Fruit fly (Drosophila melanogaster) whole organism, embryonic: ENCODE measurements around the gene ea.

ENCODE experiments used
- Abd-B ChIP-seq: fragments of 200-800 bp; sonication (Bioruptor generic); optimal IDR thresholded peaks from 2 replicates; lab custom pipeline; 2018; ENCODE audit warnings: missing biosample characterization, mild to moderate bottlenecking, missing genetic modification characterization, moderate library complexity
- Adf1 ChIP-seq: fragments of 200-800 bp; sonication (Bioruptor generic); IDR thresholded peaks from 2 replicates; pipeline ENCODE4 v1.3.6; 2022; ENCODE audit warnings: missing biosample characterization, missing genetic modification characterization
- Asciz ChIP-seq: fragments of 200-800 bp; sonication (Bioruptor generic); optimal IDR thresholded peaks from 2 replicates; lab custom pipeline; 2017; ENCODE audit warnings: missing biosample characterization, mild to moderate bottlenecking, missing genetic modification characterization, missing genetic modification reagents
- Awh ChIP-seq: fragments of 200-800 bp; sonication (Bioruptor generic); IDR thresholded peaks from 2 replicates; pipeline ENCODE4, ENCODE4 v1.3.6; 2022; ENCODE audit warnings: missing biosample characterization, missing genetic modification characterization
- BtbVII ChIP-seq: fragments of 200-800 bp; sonication (Bioruptor generic); optimal IDR thresholded peaks from 3 replicates; lab custom pipeline; 2017; ENCODE audit warnings: missing biosample characterization, mild to moderate bottlenecking, missing genetic modification characterization
- CG10147 ChIP-seq: fragments of 200-800 bp; sonication (Bioruptor generic); optimal IDR thresholded peaks from 2 replicates; lab custom pipeline; 2019; ENCODE audit warnings: missing biosample characterization, mild to moderate bottlenecking, missing genetic modification characterization, moderate library complexity
- CG1024 ChIP-seq: fragments of 200-800 bp; sonication (Bioruptor generic); IDR thresholded peaks from 2 replicates; pipeline ENCODE4 v1.3.6; 2022; ENCODE audit warnings: missing biosample characterization, missing genetic modification characterization
- CG12391 ChIP-seq: fragments of 200-800 bp; sonication (Bioruptor generic); optimal IDR thresholded peaks from 3 replicates; lab custom pipeline; 2018; ENCODE audit warnings: missing biosample characterization, mild to moderate bottlenecking, missing genetic modification characterization, moderate library complexity
- CG14441 ChIP-seq: fragments of 200-800 bp; sonication (Bioruptor generic); IDR thresholded peaks from 2 replicates; pipeline ENCODE4 v1.3.6; 2022; ENCODE audit warnings: missing biosample characterization, missing genetic modification characterization
- CG14710 ChIP-seq: fragments of 200-800 bp; sonication (Bioruptor generic); optimal IDR thresholded peaks from 3 replicates; lab custom pipeline; 2019; ENCODE audit warnings: missing biosample characterization, mild to moderate bottlenecking, missing genetic modification characterization, moderate library complexity
- CG1647 ChIP-seq: fragments of 200-800 bp; sonication (Bioruptor generic); optimal IDR thresholded peaks from 3 replicates; lab custom pipeline; 2016; ENCODE audit warnings: missing biosample characterization, missing genetic modification characterization
- CG18476 ChIP-seq: fragments of 200-800 bp; sonication (Bioruptor generic); optimal IDR thresholded peaks from 2 replicates; lab custom pipeline; 2016; ENCODE audit warnings: missing biosample characterization, mild to moderate bottlenecking, missing genetic modification characterization
- CG2120 ChIP-seq: fragments of 200-800 bp; sonication (Bioruptor generic); optimal IDR thresholded peaks from 3 replicates; lab custom pipeline; 2016; ENCODE audit warnings: missing biosample characterization, missing genetic modification characterization
- CG3065 ChIP-seq: fragments of 200-800 bp; sonication (Bioruptor generic); optimal IDR thresholded peaks from 2 replicates; lab custom pipeline; 2016; ENCODE audit warnings: missing biosample characterization, missing genetic modification characterization
- CG31441 ChIP-seq: fragments of 200-800 bp; sonication (Bioruptor generic); IDR thresholded peaks from 2 replicates; pipeline ENCODE4 v1.3.6; 2022; ENCODE audit warnings: missing biosample characterization, missing genetic modification characterization
- CG32772 ChIP-seq: fragments of 200-800 bp; sonication (Bioruptor generic); IDR thresholded peaks from 2 replicates; pipeline ENCODE4 v1.3.6; 2022; ENCODE audit warnings: missing biosample characterization, missing genetic modification characterization
- CG3281 ChIP-seq: fragments of 200-800 bp; sonication (Bioruptor generic); optimal IDR thresholded peaks from 3 replicates; lab custom pipeline; 2017; ENCODE audit warnings: missing biosample characterization, mild to moderate bottlenecking, missing genetic modification characterization
- CG3407 ChIP-seq: fragments of 200-800 bp; sonication (Bioruptor generic); optimal IDR thresholded peaks from 2 replicates; lab custom pipeline; 2018; ENCODE audit warnings: missing biosample characterization, mild to moderate bottlenecking, missing genetic modification characterization
- CG34376 ChIP-seq: fragments of 200-800 bp; sonication (Bioruptor generic); optimal IDR thresholded peaks from 2 replicates; lab custom pipeline; 2018; ENCODE audit warnings: missing biosample characterization, mild to moderate bottlenecking, missing genetic modification characterization
- CG5180 ChIP-seq: fragments of 200-800 bp; sonication (Bioruptor generic); optimal IDR thresholded peaks from 3 replicates; lab custom pipeline; 2017; ENCODE audit warnings: missing biosample characterization, missing genetic modification characterization, mild to moderate bottlenecking, moderate library complexity, missing genetic modification reagents
- CG6654 ChIP-seq: fragments of 200-800 bp; sonication (Bioruptor generic); optimal IDR thresholded peaks from 2 replicates; lab custom pipeline; 2017; ENCODE audit warnings: missing biosample characterization, mild to moderate bottlenecking, missing genetic modification characterization
- CG7963 ChIP-seq: fragments of 200-800 bp; sonication (Bioruptor generic); IDR thresholded peaks from 3 replicates; pipeline ENCODE4 v1.3.6; 2022; ENCODE audit warnings: missing biosample characterization, missing genetic modification characterization; ENCODE audit not compliant: partially characterized antibody
- CG8089 ChIP-seq: fragments of 200-800 bp; sonication (Bioruptor generic); optimal IDR thresholded peaks from 3 replicates; lab custom pipeline; 2016; ENCODE audit warnings: missing biosample characterization, missing genetic modification characterization
- CTCF ChIP-seq: fragments of 200-800 bp; sonication (Bioruptor generic); optimal IDR thresholded peaks from 2 replicates; lab custom pipeline; 2017; ENCODE audit warnings: missing biosample characterization, mild to moderate bottlenecking, missing genetic modification characterization, moderate library complexity
- D19A ChIP-seq: fragments of 200-800 bp; optimal IDR thresholded peaks from 3 replicates; lab custom pipeline; 2019; ENCODE audit warnings: missing biosample characterization, mild to moderate bottlenecking, missing genetic modification characterization, moderate library complexity
- Dek ChIP-seq: fragments of 200-800 bp; sonication (Bioruptor generic); optimal IDR thresholded peaks from 3 replicates; lab custom pipeline; 2019; ENCODE audit warnings: missing biosample characterization, mild to moderate bottlenecking, missing genetic modification characterization, moderate library complexity
- Dfd ChIP-seq, 2 experiments: fragments of >200 bp; optimal IDR thresholded peaks; 2 replicates each; lab custom pipeline; 2017; ENCODE audit warnings: missing biosample characterization in 2 of 2, missing genetic modification characterization in 2 of 2
- GATAe ChIP-seq: fragments of 200-800 bp; sonication (Bioruptor generic); conservative IDR thresholded peaks from 2 replicates; pipeline ENCODE4 v1.3.6; 2022; ENCODE audit warnings: missing biosample characterization, missing genetic modification characterization
- H2.0 ChIP-seq: fragments of 200-800 bp; sonication (Bioruptor generic); IDR thresholded peaks from 2 replicates; pipeline ENCODE4 v1.3.6; 2022; ENCODE audit warnings: missing biosample characterization, missing genetic modification characterization
- Hsf ChIP-seq: fragments of 200-800 bp; sonication (Bioruptor generic); optimal IDR thresholded peaks from 3 replicates; lab custom pipeline; 2016; ENCODE audit warnings: missing biosample characterization, missing genetic modification characterization
- Nf-YA ChIP-seq: fragments of 200-800 bp; sonication (Bioruptor generic); IDR thresholded peaks from 2 replicates; pipeline ENCODE4 v1.3.6; 2022; ENCODE audit warnings: missing biosample characterization, missing genetic modification characterization
- Scr ChIP-seq: fragments of 200-800 bp; sonication (Bioruptor generic); IDR thresholded peaks from 2 replicates; pipeline ENCODE4 v1.3.6; 2022; ENCODE audit warnings: missing biosample characterization, missing genetic modification characterization; ENCODE audit not compliant: partially characterized antibody
- Spps ChIP-seq: fragments of 200-800 bp; sonication (Bioruptor generic); optimal IDR thresholded peaks from 2 replicates; lab custom pipeline; 2018; ENCODE audit warnings: missing biosample characterization, mild to moderate bottlenecking, missing genetic modification characterization
- Sry-β ChIP-seq: fragments of 200-800 bp; sonication (Bioruptor generic); optimal IDR thresholded peaks from 2 replicates; lab custom pipeline; 2018; ENCODE audit warnings: missing biosample characterization, mild to moderate bottlenecking, missing genetic modification characterization, moderate library complexity
- ash1 ChIP-seq: fragments of 200-800 bp; sonication (Bioruptor generic); optimal IDR thresholded peaks from 2 replicates; lab custom pipeline; 2018; ENCODE audit warnings: missing biosample characterization, mild to moderate bottlenecking, missing genetic modification characterization
- bowl ChIP-seq: fragments of 200-800 bp; sonication (Bioruptor generic); IDR thresholded peaks from 2 replicates; pipeline ENCODE4 v1.3.6; 2022; ENCODE audit warnings: missing biosample characterization, missing genetic modification characterization
- chn ChIP-seq: fragments of 200-800 bp; sonication (Bioruptor generic); optimal IDR thresholded peaks from 2 replicates; lab custom pipeline; 2016; ENCODE audit warnings: missing biosample characterization, missing genetic modification characterization
- dimm ChIP-seq: fragments of 200-800 bp; sonication (Bioruptor generic); IDR thresholded peaks from 2 replicates; pipeline ENCODE4 v1.3.6; 2022; ENCODE audit warnings: missing biosample characterization, missing genetic modification characterization
- dmrt11E ChIP-seq: fragments of 200-800 bp; sonication (Bioruptor generic); optimal IDR thresholded peaks from 3 replicates; lab custom pipeline; 2018; ENCODE audit warnings: missing biosample characterization, mild to moderate bottlenecking, missing genetic modification characterization, moderate library complexity
- ewg ChIP-seq: fragments of 200-800 bp; sonication (Bioruptor generic); optimal IDR thresholded peaks from 3 replicates; lab custom pipeline; 2017; ENCODE audit warnings: mild to moderate bottlenecking, missing biosample characterization, missing genetic modification reagents, missing genetic modification characterization
- fd102C ChIP-seq: fragments of 200-800 bp; sonication (Bioruptor generic); optimal IDR thresholded peaks from 2 replicates; lab custom pipeline; 2018; ENCODE audit warnings: missing biosample characterization, mild to moderate bottlenecking, missing genetic modification characterization, moderate library complexity
- hbn ChIP-seq: fragments of 200-800 bp; sonication (Bioruptor generic); IDR thresholded peaks from 2 replicates; pipeline ENCODE4 v1.3.6; 2022; ENCODE audit warnings: missing biosample characterization, missing genetic modification characterization; ENCODE audit not compliant: partially characterized antibody
- kay ChIP-seq: fragments of 200-800 bp; sonication (Bioruptor generic); optimal IDR thresholded peaks from 2 replicates; lab custom pipeline; 2016; ENCODE audit warnings: missing biosample characterization, missing genetic modification characterization
- ken ChIP-seq: fragments of 200-800 bp; sonication (Bioruptor generic); IDR thresholded peaks from 3 replicates; pipeline ENCODE4 v1.3.6; 2022; ENCODE audit warnings: missing biosample characterization, missing genetic modification characterization
- mam ChIP-seq: fragments of 200-800 bp; sonication (Bioruptor generic); optimal IDR thresholded peaks from 3 replicates; lab custom pipeline; 2016; ENCODE audit warnings: missing biosample characterization, missing genetic modification characterization
- mld ChIP-seq: fragments of 200-800 bp; sonication (Bioruptor generic); IDR thresholded peaks from 3 replicates; pipeline ENCODE4 v1.3.6; 2022; ENCODE audit warnings: missing biosample characterization, missing genetic modification characterization; ENCODE audit not compliant: partially characterized antibody
- p53 ChIP-seq: fragments of 200-800 bp; sonication (Bioruptor generic); optimal IDR thresholded peaks from 2 replicates; lab custom pipeline; 2016; ENCODE audit warnings: missing biosample characterization, missing genetic modification characterization
- pros ChIP-seq: fragments of 200-800 bp; sonication (Bioruptor generic); optimal IDR thresholded peaks from 3 replicates; lab custom pipeline; 2019; ENCODE audit warnings: missing biosample characterization, mild to moderate bottlenecking, missing genetic modification characterization, moderate library complexity
- pum ChIP-seq: fragments of 200-800 bp; sonication (Bioruptor generic); optimal IDR thresholded peaks from 2 replicates; lab custom pipeline; 2016; ENCODE audit warnings: missing biosample characterization, missing genetic modification characterization
- vvl ChIP-seq: fragments of 200-800 bp; sonication (Bioruptor generic); IDR thresholded peaks from 2 replicates; pipeline ENCODE4 v1.3.6; 2022; ENCODE audit warnings: missing biosample characterization, missing genetic modification characterization
- wor ChIP-seq: fragments of 200-800 bp; sonication (Bioruptor generic); IDR thresholded peaks from 2 replicates; pipeline ENCODE4 v1.3.6; 2022; ENCODE audit warnings: missing biosample characterization, missing genetic modification characterization
- zf30C ChIP-seq: fragments of 200-800 bp; sonication (Bioruptor generic); optimal IDR thresholded peaks from 3 replicates; lab custom pipeline; 2018; ENCODE audit warnings: missing biosample characterization, mild to moderate bottlenecking, missing genetic modification characterization

Gene ea

DNA sequence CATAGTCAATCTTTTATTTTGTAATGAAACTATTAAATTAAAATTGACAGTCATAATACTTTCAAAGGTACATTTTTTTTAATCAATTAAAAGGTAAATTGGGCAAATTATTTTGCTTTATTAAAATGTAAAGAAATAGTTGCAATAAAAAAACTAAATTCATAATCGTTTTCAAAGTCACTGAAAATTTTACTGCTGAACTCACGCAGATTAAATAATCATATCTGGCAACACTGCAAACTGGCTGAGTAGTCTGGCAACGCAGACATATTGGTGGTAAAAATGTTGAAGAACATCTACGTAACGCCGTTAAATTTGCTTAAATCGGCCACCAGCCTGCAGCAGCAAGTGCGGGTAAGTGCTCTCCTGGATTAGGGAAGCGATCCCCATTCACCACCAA lies 1.9 kb downstream of the ea start, which contains the start of gene mRpL9 (continued):
- TF ChIP-seq Asciz (no peak), CG14441 (no peak), Scr (GFP tag; lab: Robert Waterston, UW) (peak; percentile 27; the same call in 1 of the 2 replicates), kay (no peak), H2.0 (GFP tag; lab: Robert Waterston, UW) (no peak), Hsf (no peak), GATAe (GFP tag; lab: Robert Waterston, UW) (no peak), D19A (tag; lab: Kevin White, UChicago) (no peak), mld (GFP tag; lab: Robert Waterston, UW) (no peak), Adf1 (no peak), Nf-YA (no peak), zf30C (GFP tag; lab: Kevin White, UChicago) (peak; percentile 10), CG1024 (GFP tag; lab: Robert Waterston, UW) (no peak), CG7963 (GFP tag; lab: Robert Waterston, UW) (no peak), CG3065 (GFP tag; lab: Kevin White, UChicago) (no peak), chn (GFP tag; lab: Kevin White, UChicago) (no peak), Dfd (GFP tag; optimal IDR thresholded peaks at IDR 0.05; lab: Kevin White, UChicago) (no peak), CG3407 (GFP tag; lab: Kevin White, UChicago) (no peak), BtbVII (GFP tag; lab: Kevin White, UChicago) (no peak), fd102C (no peak), CG14710 (peak; percentile 64), vvl (GFP tag; lab: Robert Waterston, UW) (no peak; the same call in 1 of the 2 replicates), CG1647 (no peak), Abd-B (peak; percentile 91), bowl (GFP tag; lab: Robert Waterston, UW) (no peak), CG18476 (GFP tag; lab: Kevin White, UChicago) (no peak), mam (GFP tag; lab: Kevin White, UChicago) (peak; percentile 40), Spps (no peak), wor (GFP tag; lab: Robert Waterston, UW) (no peak), Sry-β (GFP tag; lab: Kevin White, UChicago) (no peak), Awh (GFP tag; lab: Robert Waterston, UW) (no peak), hbn (no peak), CG2120 (peak; percentile 59), CG6654 (GFP tag; lab: Kevin White, UChicago) (no peak), CG31441 (GFP tag; lab: Robert Waterston, UW) (peak; percentile 98), pum (GFP tag; lab: Kevin White, UChicago) (peak; percentile 9), CG12391 (tag; lab: Kevin White, UChicago) (peak; percentile 42), ken (GFP tag; lab: Robert Waterston, UW) (no peak), ash1 (GFP tag; lab: Kevin White, UChicago) (no peak), CG5180 (no peak), CG32772 (GFP tag; lab: Robert Waterston, UW) (no peak), CG8089 (GFP tag; lab: Kevin White, UChicago) (no peak), CG34376 (GFP tag; lab: Kevin White, UChicago) (no peak), p53 (no peak), ewg (GFP tag; lab: Kevin White, UChicago) (no peak), CTCF (GFP tag; lab: Kevin White, UChicago) (peak; percentile 26), pros (no peak), dimm (no peak), CG3281 (no peak), CG10147 (GFP tag; lab: Kevin White, UChicago) (no peak), dmrt11E (tag; lab: Kevin White, UChicago) (no peak), Dek (no peak)
